Worm (Caenorhabditis elegans): ENCODE measurements around the gene klp-12.

ce11 chrIV:11314885-11315284 lies 44.8 kb downstream of the klp-12 start, which contains the start of the genes B0035.3, B0035.22 and pfd-4:
- TF ChIP-seq tbx-37 (GFP tag; conservative IDR thresholded peaks at IDR 0.05): peak; percentile 71
- no peak for TF ChIP-seq tbx-11 (GFP tag; IDR thresholded peaks at IDR 0.05)
- no peak for TF ChIP-seq hnd-1 (tag; optimal IDR thresholded peaks at IDR 0.05)
- no peak for TF ChIP-seq flt-1 (GFP tag; IDR thresholded peaks at IDR 0.05)
- TF ChIP-seq ama-1 (optimal IDR thresholded peaks at IDR 0.05): no peak
- no peak for TF ChIP-seq pes-1 (GFP tag; IDR thresholded peaks at IDR 0.05)
- no peak for TF ChIP-seq hmbx-1 (tag; optimal IDR thresholded peaks at IDR 0.05)
- TF ChIP-seq hmg-4 (GFP tag; optimal IDR thresholded peaks at IDR 0.05): no peak
- TF ChIP-seq scrt-1 (GFP tag; IDR thresholded peaks at IDR 0.05): no peak
- TF ChIP-seq ets-7 (tag; optimal IDR thresholded peaks at IDR 0.05): no peak
- TF ChIP-seq sea-1 (GFP tag; conservative IDR thresholded peaks at IDR 0.05): no peak
- no peak for TF ChIP-seq F13C5.2 (tag; optimal IDR thresholded peaks at IDR 0.05)
- TF ChIP-seq tra-4 (tag; optimal IDR thresholded peaks at IDR 0.05): no peak
